Worm (Caenorhabditis elegans) whole organism, early embryonic: Measurements from ENCODE around the gene srz-105.

Experiments used
- B0310.2 ChIP-seq: sonication (generic microtip); optimal IDR thresholded peaks from 2 replicates; lab custom pipeline; 2016; ENCODE audit warnings: mild to moderate bottlenecking, missing genetic modification characterization, missing compliant biosample characterization
- F13C5.2 ChIP-seq: sonication (generic microtip); optimal IDR thresholded peaks from 2 replicates; lab custom pipeline; 2017; ENCODE audit warnings: mild to moderate bottlenecking, missing genetic modification characterization, inconsistent platforms, missing compliant biosample characterization
- ama-1 ChIP-seq: fragments of 150-350 bp; optimal IDR thresholded peaks from 2 replicates; lab custom pipeline; 2014
- ets-7 ChIP-seq: sonication (generic microtip); optimal IDR thresholded peaks from 2 replicates; lab custom pipeline; 2016; ENCODE audit warnings: missing genotype, missing genetic modification characterization, missing compliant biosample characterization
- hnd-1 ChIP-seq: sonication (generic microtip); optimal IDR thresholded peaks from 2 replicates; lab custom pipeline; 2016; ENCODE audit warnings: missing genetic modification characterization, missing compliant biosample characterization
- pes-1 ChIP-seq: fragments of 200-800 bp; sonication (Bioruptor generic); IDR thresholded peaks from 2 replicates; pipeline ENCODE4 v1.3.6; 2022; ENCODE audit warnings: missing genetic modification reagents, missing genetic modification characterization, missing compliant biosample characterization
- tbx-11 ChIP-seq: fragments of 200-800 bp; sonication (Bioruptor generic); IDR thresholded peaks from 2 replicates; pipeline ENCODE4 v1.3.6; 2022; ENCODE audit warnings: missing genetic modification characterization, missing compliant biosample characterization

DNA sequence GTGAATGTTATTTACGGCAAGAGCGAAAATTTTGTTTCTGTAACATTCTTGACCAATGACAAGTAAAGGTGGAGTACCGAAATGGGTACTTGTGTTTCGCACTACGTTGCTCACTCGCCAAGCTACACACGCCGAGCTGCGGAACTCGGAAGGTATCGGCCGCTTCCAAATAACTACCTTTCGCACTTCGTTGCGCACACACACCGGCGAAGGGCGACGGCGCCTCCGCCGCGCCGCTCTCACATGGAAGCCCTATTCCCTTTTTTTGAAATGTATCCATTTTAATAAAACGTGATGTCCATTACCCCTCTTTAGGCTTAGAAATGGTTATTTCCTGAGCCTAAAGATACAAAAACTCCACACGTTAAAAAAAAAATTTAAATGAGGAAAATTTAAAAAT is 17.8 kb upstream of the srz-105 start:
- TF ChIP-seq ama-1 (lab: Kevin White, UChicago) (no peak), F13C5.2 (no peak), hnd-1 (tag; lab: Kevin White, UChicago) (no peak), tbx-11 (GFP tag; lab: Robert Waterston, UW) (no peak), B0310.2 (tag; lab: Kevin White, UChicago) (no peak), ets-7 (tag; lab: Kevin White, UChicago) (no peak), pes-1 (no peak)
